Worm (Caenorhabditis elegans) whole organism, L3 larva: ENCODE measurements around the gene Y39A1A.21.
A peak's percentile ranks its signal among the peaks of the same experiment; 100 is the strongest.

Source experiments
- R02D3.7 ChIP-seq: fragments of 150-350 bp; optimal IDR thresholded peaks from 2 replicates; lab custom pipeline; 2014; ENCODE audit warnings: missing biosample characterization, missing genetic modification characterization
- ama-1 ChIP-seq: fragments of 150-350 bp; optimal IDR thresholded peaks from 2 replicates; lab custom pipeline; 2018
- ceh-82 ChIP-seq: fragments of 150-350 bp; optimal IDR thresholded peaks from 2 replicates; lab custom pipeline; 2014; ENCODE audit warnings: missing biosample characterization, missing genetic modification characterization
- ceh-9 ChIP-seq: sonication (generic microtip); optimal IDR thresholded peaks from 2 replicates; lab custom pipeline; 2018; ENCODE audit warnings: missing biosample characterization, missing genetic modification characterization
- elt-1 ChIP-seq: fragments of 150-350 bp; optimal IDR thresholded peaks from 2 replicates; lab custom pipeline; 2014; ENCODE audit warnings: missing biosample characterization, missing genetic modification characterization
- lin-39 ChIP-seq: fragments of 150-350 bp; optimal IDR thresholded peaks from 2 replicates; lab custom pipeline; 2018; ENCODE audit warnings: missing biosample characterization, missing genetic modification reagents, missing genetic modification characterization
- nhr-11 ChIP-seq: fragments of 150-350 bp; optimal IDR thresholded peaks from 2 replicates; lab custom pipeline; 2014; ENCODE audit warnings: missing biosample characterization, missing genetic modification characterization
- nhr-237 ChIP-seq: fragments of 150-350 bp; optimal IDR thresholded peaks from 2 replicates; lab custom pipeline; 2014; ENCODE audit warnings: missing biosample characterization, missing genetic modification characterization
- pqm-1 ChIP-seq: fragments of 150-350 bp; optimal IDR thresholded peaks from 2 replicates; lab custom pipeline; 2017; ENCODE audit warnings: missing biosample characterization, missing genetic modification characterization, inconsistent platforms
- unc-39 ChIP-seq: sonication (generic microtip); optimal IDR thresholded peaks from 4 replicates; lab custom pipeline; 2017; ENCODE audit warnings: missing biosample characterization, missing genetic modification characterization

DNA sequence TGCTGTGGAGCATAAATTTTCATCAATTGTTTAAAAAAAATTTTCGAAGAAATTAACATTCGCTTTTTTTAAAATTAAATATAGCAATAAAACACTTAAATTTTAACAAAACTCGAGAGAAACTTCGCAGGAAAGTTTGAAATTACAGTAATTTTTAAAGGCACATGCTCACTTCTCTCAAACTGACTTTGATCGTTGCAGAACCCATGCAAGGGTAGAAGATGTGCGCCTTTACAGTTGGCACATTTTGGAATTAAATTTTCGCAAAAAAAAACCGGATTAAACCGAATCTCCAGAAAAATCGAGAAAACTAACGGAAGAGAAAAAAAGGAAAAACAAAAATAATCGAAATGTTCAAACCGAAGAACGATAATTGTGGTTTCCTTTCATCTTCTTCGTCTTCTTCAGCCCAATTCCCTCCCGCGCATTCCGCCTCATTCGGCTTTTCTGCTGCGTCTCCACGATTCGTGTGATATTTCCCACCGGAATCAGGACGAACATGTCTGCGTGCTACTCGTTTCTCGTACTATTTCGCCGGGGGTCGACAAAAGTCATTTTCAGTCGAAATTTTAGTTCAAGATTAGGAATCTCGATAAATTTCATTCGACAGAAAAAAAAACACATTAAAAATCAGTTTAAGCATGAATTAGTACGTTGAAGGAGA lies 29.6 kb upstream of the Y39A1A.21 start:
- TF ChIP-seq ceh-82, result no peak
- TF ChIP-seq pqm-1 (tag; lab: Kevin White, UChicago), result no peak
- TF ChIP-seq R02D3.7 (tag; lab: Kevin White, UChicago), result no peak
- TF ChIP-seq ceh-9 (tag; lab: Kevin White, UChicago), result no peak
- TF ChIP-seq lin-39 (tag; lab: Kevin White, UChicago), result no peak
- no peak for TF ChIP-seq unc-39 (tag; lab: Kevin White, UChicago)
- TF ChIP-seq nhr-237 (tag; lab: Kevin White, UChicago), result no peak
- no peak for TF ChIP-seq elt-1 (tag; lab: Kevin White, UChicago)
- TF ChIP-seq ama-1, result peak; percentile 8
- TF ChIP-seq nhr-11, result no peak
